Worm (Caenorhabditis elegans) whole organism, late embryonic: ENCODE results near the gene F14D2.14.

Experiments used
- F13H6.1 ChIP-seq: sonication (generic microtip); optimal IDR thresholded peaks from 2 replicates; lab custom pipeline; 2016; ENCODE audit warnings: missing genetic modification characterization, missing compliant biosample characterization
- K02D7.2 ChIP-seq: sonication (generic microtip); optimal IDR thresholded peaks from 2 replicates; lab custom pipeline; 2017; ENCODE audit warnings: mild to moderate bottlenecking, missing genetic modification characterization, missing compliant biosample characterization
- T23F11.4 ChIP-seq: fragments of 200-800 bp; sonication (Bioruptor generic); optimal IDR thresholded peaks from 2 replicates; lab custom pipeline; 2018; ENCODE audit warnings: mild to moderate bottlenecking, missing genetic modification characterization, missing compliant biosample characterization
- Y22D7AL.16 ChIP-seq: sonication (generic microtip); optimal IDR thresholded peaks from 2 replicates; lab custom pipeline; 2016; ENCODE audit warnings: missing genetic modification characterization, missing compliant biosample characterization
- ahr-1 ChIP-seq: sonication (generic microtip); optimal IDR thresholded peaks from 2 replicates; lab custom pipeline; 2016; ENCODE audit warnings: missing genetic modification characterization, missing compliant biosample characterization
- ama-1 ChIP-seq: fragments of 150-350 bp; optimal IDR thresholded peaks from 2 replicates; lab custom pipeline; 2014
- ceh-19 ChIP-seq: fragments of 200-800 bp; sonication (Bioruptor generic); optimal IDR thresholded peaks from 2 replicates; lab custom pipeline; 2018; ENCODE audit warnings: mild to moderate bottlenecking, missing genetic modification characterization, missing compliant biosample characterization
- ceh-22 ChIP-seq: sonication (generic microtip); optimal IDR thresholded peaks from 2 replicates; lab custom pipeline; 2017; ENCODE audit warnings: missing biosample characterization, missing genetic modification characterization
- ceh-24 ChIP-seq: sonication (generic microtip); optimal IDR thresholded peaks from 2 replicates; lab custom pipeline; 2016; ENCODE audit warnings: mild to moderate bottlenecking, missing genetic modification characterization, missing compliant biosample characterization
- ceh-34 ChIP-seq: sonication (generic microtip); optimal IDR thresholded peaks from 2 replicates; lab custom pipeline; 2016; ENCODE audit warnings: mild to moderate bottlenecking, missing genetic modification characterization, missing compliant biosample characterization
- ceh-45 ChIP-seq: fragments of 200-800 bp; sonication (Bioruptor generic); IDR thresholded peaks from 2 replicates; pipeline ENCODE4 v1.3.6; 2022; ENCODE audit warnings: missing genetic modification reagents, missing genetic modification characterization, missing compliant biosample characterization
- ceh-48 ChIP-seq: sonication (generic microtip); optimal IDR thresholded peaks from 2 replicates; lab custom pipeline; 2016; ENCODE audit warnings: missing genetic modification characterization, inconsistent platforms, missing compliant biosample characterization
- ceh-6 ChIP-seq: fragments of 200-800 bp; sonication (Bioruptor generic); optimal IDR thresholded peaks from 2 replicates; lab custom pipeline; 2018; ENCODE audit warnings: mild to moderate bottlenecking, missing genetic modification characterization, missing compliant biosample characterization
- ceh-9 ChIP-seq: sonication (generic microtip); optimal IDR thresholded peaks from 2 replicates; lab custom pipeline; 2016; ENCODE audit warnings: mild to moderate bottlenecking, missing genetic modification characterization, inconsistent platforms, missing compliant biosample characterization
- che-1 ChIP-seq: sonication (generic microtip); optimal IDR thresholded peaks from 2 replicates; lab custom pipeline; 2016; ENCODE audit warnings: mild to moderate bottlenecking, missing genetic modification characterization, missing compliant biosample characterization
- dmd-4 ChIP-seq: sonication (generic microtip); optimal IDR thresholded peaks from 2 replicates; lab custom pipeline; 2016; ENCODE audit warnings: borderline replicate concordance, missing genetic modification characterization, missing compliant biosample characterization
- elt-2 ChIP-seq: sonication (generic microtip); optimal IDR thresholded peaks from 2 replicates; lab custom pipeline; 2016; ENCODE audit warnings: missing genetic modification reagents, missing genetic modification characterization, missing compliant biosample characterization
- ets-4 ChIP-seq: sonication (generic microtip); optimal IDR thresholded peaks from 2 replicates; lab custom pipeline; 2016; ENCODE audit warnings: missing genetic modification characterization, missing compliant biosample characterization
- fax-1 ChIP-seq: sonication (generic microtip); optimal IDR thresholded peaks from 2 replicates; lab custom pipeline; 2016; ENCODE audit warnings: missing genotype, missing genetic modification characterization, missing compliant biosample characterization
- fkh-10 ChIP-seq: fragments of 150-350 bp; optimal IDR thresholded peaks from 2 replicates; lab custom pipeline; 2014; ENCODE audit warnings: missing biosample characterization, missing genetic modification reagents, missing genetic modification characterization
- fkh-6 ChIP-seq: sonication (generic microtip); optimal IDR thresholded peaks from 2 replicates; lab custom pipeline; 2016; ENCODE audit warnings: missing genetic modification characterization, missing compliant biosample characterization
- gmeb-2 ChIP-seq: sonication (generic microtip); optimal IDR thresholded peaks from 2 replicates; lab custom pipeline; 2016; ENCODE audit warnings: missing genetic modification characterization, inconsistent platforms, missing compliant biosample characterization
- hlh-15 ChIP-seq: sonication (generic microtip); optimal IDR thresholded peaks from 2 replicates; lab custom pipeline; 2016; ENCODE audit warnings: missing genetic modification characterization, missing compliant biosample characterization
- hlh-8 ChIP-seq: sonication (generic microtip); optimal IDR thresholded peaks from 2 replicates; lab custom pipeline; 2016; ENCODE audit warnings: missing genotype, missing genetic modification characterization, missing compliant biosample characterization
- lin-11 ChIP-seq: fragments of 200-800 bp; sonication (Bioruptor generic); optimal IDR thresholded peaks from 2 replicates; lab custom pipeline; 2018; ENCODE audit warnings: mild to moderate bottlenecking, missing genetic modification characterization, missing compliant biosample characterization
- nhr-11 ChIP-seq: fragments of 150-350 bp; optimal IDR thresholded peaks from 2 replicates; lab custom pipeline; 2014; ENCODE audit warnings: missing biosample characterization, missing genetic modification characterization
- nhr-232 ChIP-seq: sonication (generic microtip); optimal IDR thresholded peaks from 2 replicates; lab custom pipeline; 2016; ENCODE audit warnings: missing genetic modification characterization, missing compliant biosample characterization
- npax-4 ChIP-seq: sonication (generic microtip); optimal IDR thresholded peaks from 2 replicates; lab custom pipeline; 2016; ENCODE audit warnings: missing genetic modification characterization, missing compliant biosample characterization
- pag-3 ChIP-seq: sonication (generic microtip); optimal IDR thresholded peaks from 2 replicates; lab custom pipeline; 2016; ENCODE audit warnings: missing compliant biosample characterization, missing genetic modification characterization, borderline replicate concordance
- pat-9 ChIP-seq: fragments of 200-800 bp; sonication (Bioruptor generic); optimal IDR thresholded peaks from 2 replicates; lab custom pipeline; 2018; ENCODE audit warnings: mild to moderate bottlenecking, missing genetic modification characterization, moderate library complexity, missing compliant biosample characterization
- pax-1 ChIP-seq: fragments of 150-350 bp; optimal IDR thresholded peaks from 2 replicates; lab custom pipeline; 2014; ENCODE audit warnings: missing biosample characterization, missing genetic modification characterization
- pqm-1 ChIP-seq: sonication (generic microtip); optimal IDR thresholded peaks from 2 replicates; lab custom pipeline; 2016; ENCODE audit warnings: missing genetic modification characterization, missing compliant biosample characterization
- syd-9 ChIP-seq: sonication (generic microtip); optimal IDR thresholded peaks from 2 replicates; lab custom pipeline; 2016; ENCODE audit warnings: mild to moderate bottlenecking, missing genetic modification characterization, moderate library complexity, missing compliant biosample characterization
- tbx-2 ChIP-seq: sonication (generic microtip); optimal IDR thresholded peaks from 2 replicates; lab custom pipeline; 2016; ENCODE audit warnings: missing genetic modification characterization, missing compliant biosample characterization
- tbx-7 ChIP-seq: sonication (generic microtip); optimal IDR thresholded peaks from 2 replicates; lab custom pipeline; 2016; ENCODE audit warnings: missing genotype, missing genetic modification characterization, missing compliant biosample characterization
- unc-3 ChIP-seq, 2 experiments: fragments of 200-800 bp in 1 of 2; sonication (Bioruptor generic) in 1 of 2; sonication (generic microtip) in 1 of 2; conservative IDR thresholded peaks in 1 of 2; optimal IDR thresholded peaks in 1 of 2; 2 replicates each; pipeline versions ENCODE4 v1.3.6 to Lab custom; 2016 to 2022; ENCODE audit warnings: missing compliant biosample characterization in 2 of 2, missing genetic modification characterization in 2 of 2, missing genetic modification reagents in 1 of 2
- unc-55 ChIP-seq: sonication (generic microtip); optimal IDR thresholded peaks from 2 replicates; lab custom pipeline; 2017; ENCODE audit warnings: missing biosample characterization, missing genetic modification reagents, missing genetic modification characterization
- unc-86 ChIP-seq: sonication (generic microtip); optimal IDR thresholded peaks from 2 replicates; lab custom pipeline; 2016; ENCODE audit warnings: missing genetic modification characterization, missing compliant biosample characterization
- zip-5 ChIP-seq: sonication (generic microtip); optimal IDR thresholded peaks from 2 replicates; lab custom pipeline; 2016; ENCODE audit warnings: missing genetic modification characterization, missing compliant biosample characterization
- ztf-16 ChIP-seq: sonication (generic microtip); optimal IDR thresholded peaks from 2 replicates; lab custom pipeline; 2017; ENCODE audit warnings: missing genetic modification characterization, missing compliant biosample characterization

Gene F14D2.14

DNA sequence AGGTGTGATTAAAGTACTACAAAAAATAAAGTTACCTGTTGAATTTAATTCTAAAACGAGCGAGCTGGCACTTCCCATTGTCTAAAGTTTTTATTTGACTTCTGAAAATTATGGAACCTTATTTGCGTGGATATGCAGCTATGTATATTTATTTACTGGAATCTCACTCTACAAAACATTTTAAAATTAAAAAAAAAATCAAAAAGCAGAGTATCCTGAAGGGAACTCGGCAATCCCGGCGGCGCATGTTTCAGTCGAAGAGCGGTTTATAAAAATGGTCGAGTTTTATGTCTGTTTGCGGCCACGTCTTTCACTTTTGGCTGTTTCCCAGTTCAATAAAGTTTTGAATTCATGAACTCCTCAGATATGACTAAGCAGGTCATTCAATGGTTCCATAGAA lies 10.8 kb downstream of the F14D2.14 start, which contains the start of gene F14D2.19:
TSS of gene F14D2.19 (minus strand) at position 101 of the 400 bp plus-strand sequence.
- TF ChIP-seq hlh-15 (no peak), ets-4 (no peak), Y22D7AL.16 (tag; lab: Kevin White, UChicago) (no peak), ceh-34 (tag; lab: Kevin White, UChicago) (no peak), fax-1 (tag; lab: Kevin White, UChicago) (no peak), ceh-24 (tag; lab: Kevin White, UChicago) (no peak), unc-55 (GFP tag; lab: Kevin White, UChicago) (no peak), ceh-22 (no peak), nhr-11 (tag; lab: Kevin White, UChicago) (no peak), syd-9 (tag; lab: Kevin White, UChicago) (no peak), T23F11.4 (GFP tag; lab: Kevin White, UChicago) (no peak), fkh-10 (GFP tag; lab: Kevin White, UChicago) (no peak), npax-4 (tag; lab: Kevin White, UChicago) (no peak)

DNA sequence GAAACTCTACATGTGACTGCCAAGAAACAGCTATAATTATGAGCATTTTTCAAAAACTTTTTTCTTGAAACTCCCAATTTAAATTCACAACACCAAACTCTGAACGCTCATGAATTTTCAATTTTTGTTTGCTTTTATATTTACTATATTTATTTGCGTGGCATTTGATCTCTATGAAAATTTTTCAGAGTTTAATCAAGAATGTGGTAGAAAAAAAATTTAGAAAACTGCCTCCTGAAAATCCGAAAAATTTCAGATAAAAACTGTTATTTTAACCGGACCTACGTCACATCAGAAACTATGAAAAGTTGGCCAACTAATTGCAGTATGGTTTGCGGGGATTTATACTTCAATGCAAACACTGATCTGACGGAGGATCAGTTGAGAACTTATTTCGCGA lies 15.8 kb downstream of the F14D2.14 start, which contains the start of gene irld-27:
TSS of gene irld-27 (plus strand) at position 301 of the 400 bp plus-strand sequence.
- TF ChIP-seq unc-3 (GFP tag; conservative IDR thresholded peaks at IDR 0.05; lab: Robert Waterston, UW): no peak
- TF ChIP-seq unc-3 (tag; optimal IDR thresholded peaks at IDR 0.05; lab: Kevin White, UChicago): no peak
- TF ChIP-seq ahr-1 (tag; lab: Kevin White, UChicago): no peak
- TF ChIP-seq nhr-232 (tag; lab: Kevin White, UChicago): no peak
- TF ChIP-seq tbx-7 (tag; lab: Kevin White, UChicago): no peak
- TF ChIP-seq fkh-6 (tag; lab: Kevin White, UChicago): no peak
- no peak for TF ChIP-seq F13H6.1
- TF ChIP-seq ztf-16 (tag; lab: Kevin White, UChicago): no peak
- no peak for TF ChIP-seq che-1
- no peak for TF ChIP-seq ceh-48 (tag; lab: Kevin White, UChicago)
- no peak for TF ChIP-seq pqm-1 (tag; lab: Kevin White, UChicago)
- no peak for TF ChIP-seq gmeb-2
- no peak for TF ChIP-seq elt-2 (tag; lab: Kevin White, UChicago)
- TF ChIP-seq K02D7.2 (tag; lab: Kevin White, UChicago): no peak
- TF ChIP-seq lin-11 (tag; lab: Kevin White, UChicago): no peak
- TF ChIP-seq Y22D7AL.16 (tag; lab: Kevin White, UChicago): no peak
- TF ChIP-seq pat-9: no peak
- TF ChIP-seq ceh-34 (tag; lab: Kevin White, UChicago): no peak

DNA sequence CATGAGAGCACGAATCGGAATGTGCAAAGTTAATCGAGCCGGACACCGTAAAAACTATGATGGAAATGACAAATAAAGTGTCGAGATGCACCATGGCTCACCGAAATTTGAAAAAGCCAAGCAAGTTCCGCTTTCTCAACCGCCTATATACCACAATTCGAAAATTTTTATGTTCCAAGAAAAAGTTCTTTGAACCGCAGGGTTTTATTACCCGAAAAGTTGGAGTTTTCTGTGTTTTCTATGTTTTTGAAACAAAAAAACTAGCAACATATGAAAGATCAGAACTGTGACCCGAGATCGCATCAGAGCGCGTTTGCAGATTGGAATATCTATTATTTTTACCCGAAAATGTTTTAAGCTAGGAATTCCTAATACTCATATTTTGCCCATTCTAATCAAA lies 20.7 kb downstream of the F14D2.14 start, which contains the start of gene Y46D2A.3:
TSS of gene Y46D2A.3 (minus strand) at position 101 of the 400 bp plus-strand sequence.
- TF ChIP-seq zip-5: no peak
- no peak for TF ChIP-seq unc-86 (tag; lab: Kevin White, UChicago)
- TF ChIP-seq T23F11.4 (GFP tag; lab: Kevin White, UChicago): no peak
- no peak for TF ChIP-seq tbx-2 (tag; lab: Kevin White, UChicago)
- TF ChIP-seq ama-1 (lab: Kevin White, UChicago): no peak

DNA sequence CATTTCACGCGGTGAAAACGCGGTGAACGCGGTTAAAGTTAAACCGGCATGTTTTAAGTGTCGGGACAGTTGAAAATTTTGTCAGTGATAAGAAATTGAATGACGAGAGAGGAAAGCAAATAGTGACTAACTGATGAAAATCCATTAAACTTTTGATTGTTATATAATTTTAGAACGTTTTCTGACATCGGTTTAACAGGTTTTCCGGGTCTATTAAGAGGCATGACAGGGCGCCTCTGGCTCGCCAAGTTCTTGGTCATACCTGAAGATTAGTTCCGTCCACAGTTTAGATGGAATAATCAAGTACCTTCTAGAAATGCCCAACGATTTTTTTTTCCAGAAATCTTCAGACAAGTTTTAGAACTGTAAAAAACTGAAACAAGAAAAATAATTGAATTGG lies 24.6 kb downstream of the F14D2.14 start, which contains the start of gene Y46D2A.2:
TSS of gene Y46D2A.2 (minus strand) at position 101 of the 400 bp plus-strand sequence.
- TF ChIP-seq dmd-4 (tag; lab: Kevin White, UChicago) (no peak), syd-9 (tag; lab: Kevin White, UChicago) (no peak), ahr-1 (tag; lab: Kevin White, UChicago) (no peak), hlh-8 (tag; lab: Kevin White, UChicago) (no peak), ceh-19 (GFP tag; lab: Kevin White, UChicago) (no peak), ets-4 (no peak), pag-3 (tag; lab: Kevin White, UChicago) (no peak), ceh-9 (no peak), pax-1 (no peak), npax-4 (tag; lab: Kevin White, UChicago) (no peak), ceh-45 (GFP tag; lab: Robert Waterston, UW) (no peak), ceh-6 (GFP tag; lab: Kevin White, UChicago) (no peak)
